Fruit fly (Drosophila melanogaster): ENCODE measurements around the gene vn.

vn gene

dm6 chr3L:5845466-5845865, at the start of gene vn:
vn (minus strand) TSS chr3L:5845664.
- TF ChIP-seq CG6276 (GFP tag; optimal IDR thresholded peaks at IDR 0.05) (peak; percentile 83), Hr39 (GFP tag; optimal IDR thresholded peaks at IDR 0.05) (no peak), dsx (GFP tag; optimal IDR thresholded peaks at IDR 0.05; ENCODE audit: poor library complexity, severe bottlenecking) (peak; percentile 8), CG6163 (GFP tag; IDR thresholded peaks at IDR 0.05) (peak; percentile 31; the same call in 1 of the 3 replicates), CG3919 (GFP tag; optimal IDR thresholded peaks at IDR 0.05) (peak; percentile 27), CG15336 (GFP tag; IDR thresholded peaks at IDR 0.05) (peak; percentile 37; the same call in 1 of the 2 replicates), CG1621 (tag; optimal IDR thresholded peaks at IDR 0.05) (peak; percentile 4), fkh (GFP tag; optimal IDR thresholded peaks at IDR 0.05) (peak; percentile 10), Eip78C (GFP tag) (peak; percentile 32), CG8119 (GFP tag; IDR thresholded peaks at IDR 0.05) (peak; percentile 25; the same call in 1 of the 3 replicates), cyc (GFP tag; optimal IDR thresholded peaks at IDR 0.05) (no peak), eg (GFP tag; IDR thresholded peaks at IDR 0.05) (peak; percentile 50; the same call in 1 of the 3 replicates), dac (GFP tag; optimal IDR thresholded peaks at IDR 0.05) (no peak), vri (GFP tag; optimal IDR thresholded peaks at IDR 0.05) (peak; percentile 4), CG8632 (GFP tag; optimal IDR thresholded peaks at IDR 0.05) (no peak)

- no peak for TF ChIP-seq Eip75B (GFP tag; optimal IDR thresholded peaks at IDR 0.05)
- no peak for TF ChIP-seq CG10631 (GFP tag; optimal IDR thresholded peaks at IDR 0.05)
- TF ChIP-seq vri (GFP tag; optimal IDR thresholded peaks at IDR 0.05), result no peak
- TF ChIP-seq Gug (GFP tag; IDR thresholded peaks at IDR 0.05), result no peak
- TF ChIP-seq net (GFP tag; optimal IDR thresholded peaks at IDR 0.05), result no peak
- TF ChIP-seq Blimp-1 (GFP tag; optimal IDR thresholded peaks at IDR 0.05), result no peak
- TF ChIP-seq CG11294 (GFP tag; IDR thresholded peaks at IDR 0.05), result no peak
- TF ChIP-seq CG31627 (GFP tag; optimal IDR thresholded peaks at IDR 0.05), result no peak
- TF ChIP-seq CG7368 (GFP tag; optimal IDR thresholded peaks at IDR 0.05), result no peak
- no peak for TF ChIP-seq Sox102F (GFP tag; optimal IDR thresholded peaks at IDR 0.05)
These were observed 47.6 kb upstream of the vn start for dm6 chr3L:5893063-5893462.

dm6 chr3L:5891812-5892211, 46.3 kb upstream of the vn start:
- TF ChIP-seq CG31627 (GFP tag; optimal IDR thresholded peaks at IDR 0.05), result no peak
- no peak for TF ChIP-seq fd85E (GFP tag; optimal IDR thresholded peaks at IDR 0.05)

- TF ChIP-seq CG16779 (tag; optimal IDR thresholded peaks at IDR 0.05), result no peak
- no peak for TF ChIP-seq net (GFP tag; optimal IDR thresholded peaks at IDR 0.05)
- no peak for TF ChIP-seq Sox14 (GFP tag; optimal IDR thresholded peaks at IDR 0.05)
- TF ChIP-seq svp (GFP tag), result no peak
- no peak for TF ChIP-seq CG10669 (GFP tag; optimal IDR thresholded peaks at IDR 0.05)
- TF ChIP-seq esn (GFP tag; optimal IDR thresholded peaks at IDR 0.05), result no peak
- no peak for TF ChIP-seq CG4318 (GFP tag; optimal IDR thresholded peaks at IDR 0.05)
- TF ChIP-seq CG7368 (GFP tag; optimal IDR thresholded peaks at IDR 0.05), result no peak
- TF ChIP-seq Eip75B (GFP tag; optimal IDR thresholded peaks at IDR 0.05), result no peak
- TF ChIP-seq ss (GFP tag; optimal IDR thresholded peaks at IDR 0.05), result no peak
- no peak for TF ChIP-seq topi (GFP tag; optimal IDR thresholded peaks at IDR 0.05)
- no peak for TF ChIP-seq salr (GFP tag; optimal IDR thresholded peaks at IDR 0.05)
- no peak for TF ChIP-seq CG32006 (GFP tag; optimal IDR thresholded peaks at IDR 0.05)
- no peak for TF ChIP-seq Hr38 (GFP tag; optimal IDR thresholded peaks at IDR 0.05)
- TF ChIP-seq vri (GFP tag; optimal IDR thresholded peaks at IDR 0.05), result no peak
These were observed 45.6 kb upstream of the vn start for dm6 chr3L:5891114-5891513.

Data from whole organism, prepupa.